Worm (Caenorhabditis elegans) whole organism, mixed stage, embryonic: ENCODE data around the gene wrt-9.

ENCODE experiments used
- bed-3 ChIP-seq: fragments of 200-800 bp; sonication (Bioruptor generic); optimal IDR thresholded peaks from 3 replicates; lab custom pipeline; 2018; ENCODE audit warnings: mild to moderate bottlenecking, missing genetic modification characterization, moderate library complexity, missing compliant biosample characterization
- blmp-1 ChIP-seq: fragments of 150-350 bp; optimal IDR thresholded peaks from 2 replicates; lab custom pipeline; 2014; ENCODE audit warnings: missing biosample characterization, missing genetic modification characterization
- elt-3 ChIP-seq: fragments of 150-350 bp; optimal IDR thresholded peaks from 2 replicates; lab custom pipeline; 2014; ENCODE audit warnings: missing biosample characterization, missing genetic modification characterization
- flh-1 ChIP-seq: fragments of 200-800 bp; sonication (Bioruptor generic); optimal IDR thresholded peaks from 2 replicates; lab custom pipeline; 2018; ENCODE audit warnings: mild to moderate bottlenecking, missing genetic modification characterization, moderate library complexity, missing compliant biosample characterization
- lsy-2 ChIP-seq: fragments of 150-350 bp; optimal IDR thresholded peaks from 2 replicates; lab custom pipeline; 2014; ENCODE audit warnings: missing biosample characterization, missing genetic modification characterization
- mls-2 ChIP-seq: sonication (generic microtip); optimal IDR thresholded peaks from 2 replicates; lab custom pipeline; 2016; ENCODE audit warnings: mild to moderate bottlenecking, missing genetic modification characterization, moderate library complexity, missing compliant biosample characterization
- nhr-12 ChIP-seq: fragments of 150-350 bp; optimal IDR thresholded peaks from 2 replicates; lab custom pipeline; 2014; ENCODE audit warnings: missing biosample characterization, missing genetic modification characterization
- nhr-2 ChIP-seq: fragments of 150-350 bp; optimal IDR thresholded peaks from 2 replicates; lab custom pipeline; 2014; ENCODE audit warnings: missing biosample characterization, missing genetic modification characterization
- nhr-28 ChIP-seq: fragments of 150-350 bp; optimal IDR thresholded peaks from 2 replicates; lab custom pipeline; 2014; ENCODE audit warnings: missing biosample characterization, missing genetic modification characterization
- unc-39 ChIP-seq: fragments of 150-350 bp; optimal IDR thresholded peaks from 2 replicates; lab custom pipeline; 2014; ENCODE audit warnings: missing biosample characterization, missing genetic modification characterization
- unc-62 ChIP-seq: fragments of 150-350 bp; optimal IDR thresholded peaks from 2 replicates; lab custom pipeline; 2014; ENCODE audit warnings: missing biosample characterization, missing genetic modification reagents, missing genetic modification characterization
- ztf-11 ChIP-seq: fragments of 150-350 bp; optimal IDR thresholded peaks from 2 replicates; lab custom pipeline; 2014; ENCODE audit warnings: missing biosample characterization, missing genetic modification characterization

DNA sequence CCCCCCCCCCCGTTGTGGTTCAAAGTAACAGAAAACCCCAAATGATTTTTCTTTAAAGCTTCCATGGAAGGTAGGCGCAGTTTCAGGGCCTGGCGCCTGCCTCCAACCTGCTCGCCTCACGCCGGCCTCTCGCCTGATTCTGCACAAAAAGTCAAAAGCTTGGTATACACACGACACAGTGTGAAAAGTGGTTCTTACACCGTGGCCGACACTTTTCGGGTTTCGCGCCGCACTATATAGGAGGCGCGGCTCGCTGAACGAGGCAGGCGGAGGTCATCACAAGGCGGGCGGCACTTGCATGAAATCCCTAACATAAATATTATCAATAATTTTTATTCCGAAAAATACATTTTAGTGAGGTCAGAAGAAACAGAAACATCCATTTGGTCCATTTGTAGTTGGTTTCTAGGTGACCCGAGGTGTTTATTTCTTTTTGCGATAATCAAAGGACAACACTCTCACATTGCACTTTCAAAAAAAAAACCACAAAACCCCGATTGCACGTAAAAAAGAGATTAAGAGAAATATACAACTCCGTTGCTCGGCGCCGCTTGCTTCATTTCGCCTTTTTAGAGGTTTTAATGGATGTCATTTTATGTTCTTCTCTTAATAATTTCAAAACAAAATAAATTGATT lies 54.6 kb downstream of the wrt-9 start, which contains the start of gene ZK380.2:
- TF ChIP-seq nhr-28 = no peak
- no peak for TF ChIP-seq unc-62 (GFP tag; lab: Kevin White, UChicago)
- no peak for TF ChIP-seq nhr-2 (tag; lab: Kevin White, UChicago)
- TF ChIP-seq lsy-2 (tag; lab: Kevin White, UChicago) = no peak
- TF ChIP-seq nhr-12 (tag; lab: Kevin White, UChicago) = no peak
- TF ChIP-seq blmp-1 = no peak
- no peak for TF ChIP-seq ztf-11 (tag; lab: Kevin White, UChicago)
- no peak for TF ChIP-seq unc-39
- no peak for TF ChIP-seq elt-3 (tag; lab: Kevin White, UChicago)
- no peak for TF ChIP-seq flh-1 (GFP tag; lab: Kevin White, UChicago)
- TF ChIP-seq mls-2 (tag; lab: Kevin White, UChicago) = no peak
- no peak for TF ChIP-seq bed-3 (GFP tag; lab: Kevin White, UChicago)
